Fruit fly (Drosophila melanogaster) whole organism, embryonic: Measurements from ENCODE around the gene CG3277.
A peak's percentile ranks its signal among the peaks of the same experiment; 100 is the strongest.

Experiments used
- BEAF-32 ChIP-seq: fragments of 200-800 bp; sonication (Bioruptor generic); optimal IDR thresholded peaks from 3 replicates; lab custom pipeline; 2017; ENCODE audit warnings: missing biosample characterization, missing genetic modification characterization, mild to moderate bottlenecking, moderate library complexity, missing genetic modification reagents
- Bgb ChIP-seq: fragments of 200-800 bp; sonication (Bioruptor generic); IDR thresholded peaks from 2 replicates; pipeline ENCODE4 v1.3.6; 2022; ENCODE audit warnings: missing biosample characterization, missing genetic modification characterization; ENCODE audit not compliant: partially characterized antibody
- CG10267 ChIP-seq: fragments of 200-800 bp; sonication (Bioruptor generic); optimal IDR thresholded peaks from 2 replicates; lab custom pipeline; 2018; ENCODE audit warnings: missing biosample characterization, mild to moderate bottlenecking, missing genetic modification characterization, moderate library complexity
- CG10565 ChIP-seq: fragments of 200-800 bp; sonication (Bioruptor generic); optimal IDR thresholded peaks from 3 replicates; lab custom pipeline; 2016; ENCODE audit warnings: missing biosample characterization, mild to moderate bottlenecking, missing genetic modification characterization
- CG10654 ChIP-seq: fragments of 200-800 bp; sonication (Bioruptor generic); optimal IDR thresholded peaks from 2 replicates; lab custom pipeline; 2016; ENCODE audit warnings: missing biosample characterization, missing genetic modification characterization
- CG10959 ChIP-seq: fragments of 200-800 bp; sonication (Bioruptor generic); IDR thresholded peaks from 2 replicates; pipeline ENCODE4 v1.3.6; 2022; ENCODE audit warnings: missing biosample characterization, missing genetic modification characterization
- CG11398 ChIP-seq: fragments of 200-800 bp; sonication (Bioruptor generic); optimal IDR thresholded peaks from 2 replicates; lab custom pipeline; 2016; ENCODE audit warnings: missing biosample characterization, missing genetic modification characterization
- CG13775 ChIP-seq: fragments of 200-800 bp; sonication (Bioruptor generic); optimal IDR thresholded peaks from 3 replicates; lab custom pipeline; 2017; ENCODE audit warnings: missing biosample characterization, mild to moderate bottlenecking, missing genetic modification characterization
- CG14050 ChIP-seq: fragments of 200-800 bp; sonication (Bioruptor generic); IDR thresholded peaks from 3 replicates; pipeline ENCODE4 v1.3.6; 2022; ENCODE audit warnings: missing biosample characterization, missing genetic modification characterization
- CG15011 ChIP-seq: fragments of 200-800 bp; sonication (Bioruptor generic); optimal IDR thresholded peaks from 3 replicates; lab custom pipeline; 2018; ENCODE audit warnings: missing biosample characterization, mild to moderate bottlenecking, missing genetic modification characterization
- CG15269 ChIP-seq: fragments of 200-800 bp; sonication (Bioruptor generic); optimal IDR thresholded peaks from 2 replicates; lab custom pipeline; 2018; ENCODE audit warnings: missing biosample characterization, mild to moderate bottlenecking, missing genetic modification characterization, moderate library complexity
- CG17568 ChIP-seq: fragments of 200-800 bp; sonication (Bioruptor generic); optimal IDR thresholded peaks from 2 replicates; lab custom pipeline; 2018; ENCODE audit warnings: missing biosample characterization, mild to moderate bottlenecking, missing genetic modification characterization, moderate library complexity
- CG30020 ChIP-seq: fragments of 200-800 bp; optimal IDR thresholded peaks from 2 replicates; lab custom pipeline; 2019; ENCODE audit warnings: missing biosample characterization, mild to moderate bottlenecking, missing genetic modification characterization, moderate library complexity
- CG3065 ChIP-seq: fragments of 200-800 bp; sonication (Bioruptor generic); optimal IDR thresholded peaks from 2 replicates; lab custom pipeline; 2016; ENCODE audit warnings: missing biosample characterization, missing genetic modification characterization
- CG32532 ChIP-seq: fragments of 200-800 bp; sonication (Bioruptor generic); IDR thresholded peaks from 2 replicates; pipeline ENCODE4 v1.3.6; 2022; ENCODE audit warnings: missing biosample characterization, missing genetic modification characterization
- CG4617 ChIP-seq: fragments of 200-800 bp; sonication (Bioruptor generic); optimal IDR thresholded peaks from 3 replicates; lab custom pipeline; 2016; ENCODE audit warnings: missing biosample characterization, missing genetic modification characterization, borderline replicate concordance
- CG4820 ChIP-seq: fragments of 200-800 bp; sonication (Bioruptor generic); optimal IDR thresholded peaks from 3 replicates; lab custom pipeline; 2016; ENCODE audit warnings: missing biosample characterization, missing genetic modification characterization
- CG4854 ChIP-seq: fragments of 200-800 bp; sonication (Bioruptor generic); optimal IDR thresholded peaks from 2 replicates; lab custom pipeline; 2016; ENCODE audit warnings: missing biosample characterization, missing genetic modification characterization, inconsistent platforms
- CG5180 ChIP-seq: fragments of 200-800 bp; sonication (Bioruptor generic); optimal IDR thresholded peaks from 3 replicates; lab custom pipeline; 2017; ENCODE audit warnings: missing biosample characterization, missing genetic modification characterization, mild to moderate bottlenecking, moderate library complexity, missing genetic modification reagents
- CG7745 ChIP-seq: fragments of 200-800 bp; sonication (Bioruptor generic); optimal IDR thresholded peaks from 2 replicates; lab custom pipeline; 2018; ENCODE audit warnings: missing biosample characterization, mild to moderate bottlenecking, missing genetic modification characterization, moderate library complexity
- Dip2 ChIP-seq: fragments of 200-800 bp; sonication (Bioruptor generic); IDR thresholded peaks from 2 replicates; pipeline ENCODE4 v1.3.6; 2022; ENCODE audit warnings: missing biosample characterization, missing genetic modification characterization
- Elba2 ChIP-seq: fragments of 200-800 bp; sonication (Bioruptor generic); optimal IDR thresholded peaks from 3 replicates; lab custom pipeline; 2016; ENCODE audit warnings: missing biosample characterization, missing genetic modification characterization
- HLH4C ChIP-seq: fragments of 200-800 bp; sonication (Bioruptor generic); IDR thresholded peaks from 3 replicates; pipeline ENCODE4 v1.3.6; 2022; ENCODE audit warnings: missing biosample characterization, missing genetic modification characterization; ENCODE audit not compliant: partially characterized antibody
- Hmr ChIP-seq: fragments of 200-800 bp; sonication (Bioruptor generic); optimal IDR thresholded peaks from 3 replicates; lab custom pipeline; 2017; ENCODE audit warnings: mild to moderate bottlenecking, missing biosample characterization, missing genetic modification reagents, missing genetic modification characterization
- Hsf ChIP-seq: fragments of 200-800 bp; sonication (Bioruptor generic); optimal IDR thresholded peaks from 3 replicates; lab custom pipeline; 2016; ENCODE audit warnings: missing biosample characterization, missing genetic modification characterization
- Kr ChIP-seq: fragments of 200-800 bp; sonication (Bioruptor generic); optimal IDR thresholded peaks from 2 replicates; lab custom pipeline; 2017; ENCODE audit warnings: missing biosample characterization, mild to moderate bottlenecking, missing genetic modification characterization
- Lhr ChIP-seq: fragments of 200-800 bp; sonication (Bioruptor generic); optimal IDR thresholded peaks from 3 replicates; lab custom pipeline; 2017; ENCODE audit warnings: mild to moderate bottlenecking, missing biosample characterization, missing genetic modification reagents, missing genetic modification characterization
- NC2β ChIP-seq: fragments of 200-800 bp; sonication (Bioruptor generic); optimal IDR thresholded peaks from 2 replicates; lab custom pipeline; 2016; ENCODE audit warnings: missing biosample characterization, missing genetic modification characterization
- Opbp ChIP-seq: fragments of 200-800 bp; sonication (Bioruptor generic); IDR thresholded peaks from 3 replicates; pipeline ENCODE4 v1.3.6; 2022; ENCODE audit warnings: missing biosample characterization, missing genetic modification characterization; ENCODE audit not compliant: partially characterized antibody
- Taf1 ChIP-seq: fragments of 200-800 bp; sonication (Bioruptor generic); IDR thresholded peaks from 2 replicates; pipeline ENCODE4 v1.3.6; 2022; ENCODE audit warnings: missing biosample characterization, missing genetic modification characterization
- Tbp ChIP-seq: fragments of >200 bp; optimal IDR thresholded peaks from 2 replicates; lab custom pipeline; 2018; ENCODE audit warnings: missing biosample characterization, missing genetic modification characterization
- ab ChIP-seq: fragments of 200-800 bp; sonication (Bioruptor generic); optimal IDR thresholded peaks from 2 replicates; lab custom pipeline; 2016; ENCODE audit warnings: missing biosample characterization, missing genetic modification characterization
- al ChIP-seq: fragments of 200-800 bp; sonication (Bioruptor generic); IDR thresholded peaks from 2 replicates; pipeline ENCODE4 v1.3.6; 2022; ENCODE audit warnings: missing biosample characterization, missing genetic modification characterization
- bowl ChIP-seq: fragments of 200-800 bp; sonication (Bioruptor generic); IDR thresholded peaks from 2 replicates; pipeline ENCODE4 v1.3.6; 2022; ENCODE audit warnings: missing biosample characterization, missing genetic modification characterization
- dan ChIP-seq: fragments of 200-800 bp; sonication (Bioruptor generic); IDR thresholded peaks from 2 replicates; pipeline ENCODE4 v1.3.6; 2022; ENCODE audit warnings: missing biosample characterization, missing genetic modification characterization
- dati ChIP-seq: fragments of 200-800 bp; sonication (Bioruptor generic); IDR thresholded peaks from 2 replicates; pipeline ENCODE4 v1.3.6; 2022; ENCODE audit warnings: missing biosample characterization, missing genetic modification characterization
- dm ChIP-seq: fragments of 200-800 bp; sonication (Bioruptor generic); optimal IDR thresholded peaks from 3 replicates; lab custom pipeline; 2016; ENCODE audit warnings: missing biosample characterization, missing genetic modification characterization
- eyg ChIP-seq: fragments of 200-800 bp; sonication (Bioruptor generic); optimal IDR thresholded peaks from 3 replicates; lab custom pipeline; 2016; ENCODE audit warnings: missing biosample characterization, missing genetic modification characterization
- fd96Cb ChIP-seq: fragments of 200-800 bp; sonication (Bioruptor generic); optimal IDR thresholded peaks from 2 replicates; lab custom pipeline; 2018; ENCODE audit warnings: missing biosample characterization, mild to moderate bottlenecking, missing genetic modification characterization, moderate library complexity
- gcm ChIP-seq: fragments of 200-800 bp; sonication (Bioruptor generic); optimal IDR thresholded peaks from 2 replicates; lab custom pipeline; 2019; ENCODE audit warnings: missing biosample characterization, mild to moderate bottlenecking, missing genetic modification characterization, moderate library complexity
- hth ChIP-seq: fragments of >200 bp; optimal IDR thresholded peaks from 2 replicates; lab custom pipeline; 2017; ENCODE audit warnings: inconsistent platforms
- klu ChIP-seq: fragments of 200-800 bp; sonication (Bioruptor generic); IDR thresholded peaks from 2 replicates; pipeline ENCODE4 v1.3.6; 2022; ENCODE audit warnings: missing biosample characterization, missing genetic modification characterization
- maf-S ChIP-seq: fragments of 200-800 bp; sonication (Bioruptor generic); optimal IDR thresholded peaks from 2 replicates; lab custom pipeline; 2016; ENCODE audit warnings: missing biosample characterization, missing genetic modification characterization
- mld ChIP-seq: fragments of 200-800 bp; sonication (Bioruptor generic); IDR thresholded peaks from 3 replicates; pipeline ENCODE4 v1.3.6; 2022; ENCODE audit warnings: missing biosample characterization, missing genetic modification characterization; ENCODE audit not compliant: partially characterized antibody
- oc ChIP-seq: fragments of 200-800 bp; sonication (Bioruptor generic); optimal IDR thresholded peaks from 2 replicates; lab custom pipeline; 2018; ENCODE audit warnings: missing biosample characterization, mild to moderate bottlenecking, missing genetic modification characterization, moderate library complexity
- sens ChIP-seq: fragments of 200-800 bp; sonication (Bioruptor generic); peaks from one replicate; lab custom pipeline; 2016; ENCODE audit warnings: missing biosample characterization, missing genetic modification characterization
- tna ChIP-seq: fragments of 200-800 bp; sonication (Bioruptor generic); IDR thresholded peaks from 2 replicates; pipeline ENCODE4 v1.3.6; 2022; ENCODE audit warnings: missing biosample characterization, missing genetic modification characterization; ENCODE audit not compliant: partially characterized antibody
- zfh2 ChIP-seq: fragments of 200-800 bp; sonication (Bioruptor generic); optimal IDR thresholded peaks from 2 replicates; lab custom pipeline; 2016; ENCODE audit warnings: missing biosample characterization, missing genetic modification characterization

Gene CG3277

dm6 chr2L:3302958-3303842 lies 700 bp upstream of the CG3277 start, which contains the start of gene CG9663 (continued):
- 0 out of 3 replicates have a peak, but pooled peaks have one; percentile 44 for TF ChIP-seq Opbp
- no peak for TF ChIP-seq CG4820 (GFP tag; lab: Kevin White, UChicago)
- no peak for TF ChIP-seq CG15269 (tag; lab: Kevin White, UChicago)
- TF ChIP-seq sens, result peak; percentile 19
- peak; percentile 53 for TF ChIP-seq gcm (GFP tag; lab: Kevin White, UChicago)
- no peak for TF ChIP-seq CG15011
- no peak for TF ChIP-seq dm (GFP tag; lab: Kevin White, UChicago)
- no peak for TF ChIP-seq dati (GFP tag; lab: Robert Waterston, UW)
- peak; percentile 57 for TF ChIP-seq Lhr (GFP tag; lab: Kevin White, UChicago)
- TF ChIP-seq NC2β (GFP tag; lab: Kevin White, UChicago), result peak; percentile 12
- peak; percentile 53 for TF ChIP-seq BEAF-32 (GFP tag; lab: Kevin White, UChicago)
- 0 out of 2 replicates have a peak, but pooled peaks have one; percentile 30 for TF ChIP-seq Taf1 (GFP tag; lab: Robert Waterston, UW)
- no peak for TF ChIP-seq hth
- peak; percentile 40; the same call in 1 of the 2 replicates for TF ChIP-seq bowl (GFP tag; lab: Robert Waterston, UW)
- TF ChIP-seq CG30020 (tag; lab: Kevin White, UChicago), result no peak
- no peak for TF ChIP-seq fd96Cb (tag; lab: Kevin White, UChicago)
- no peak for TF ChIP-seq CG3065 (GFP tag; lab: Kevin White, UChicago)
- TF ChIP-seq Bgb (GFP tag; lab: Robert Waterston, UW), result no peak
- TF ChIP-seq CG13775 (GFP tag; lab: Kevin White, UChicago), result peak; percentile 1
- no peak for TF ChIP-seq Tbp (GFP tag; lab: Kevin White, UChicago)
- no peak for TF ChIP-seq Hmr (GFP tag; lab: Kevin White, UChicago)
- TF ChIP-seq maf-S (GFP tag; lab: Kevin White, UChicago), result no peak
- no peak for TF ChIP-seq CG4617
- 0 out of 3 replicates have a peak, but pooled peaks have one; percentile 9 for TF ChIP-seq CG14050 (GFP tag; lab: Robert Waterston, UW)
- no peak for TF ChIP-seq dan (GFP tag; lab: Robert Waterston, UW)
- TF ChIP-seq CG10959 (GFP tag; lab: Robert Waterston, UW), result 0 out of 2 replicates have a peak, but pooled peaks have one; percentile 14
- peak; percentile 57 for TF ChIP-seq CG10267 (tag; lab: Kevin White, UChicago)
- TF ChIP-seq CG11398 (GFP tag; lab: Kevin White, UChicago), result no peak
- no peak for TF ChIP-seq CG5180 (GFP tag; lab: Kevin White, UChicago)
- TF ChIP-seq Hsf (GFP tag; lab: Kevin White, UChicago), result no peak
- peak; percentile 24 for TF ChIP-seq zfh2 (GFP tag; lab: Kevin White, UChicago)
- no peak; the same call in 1 of the 2 replicates for TF ChIP-seq klu (GFP tag; lab: Robert Waterston, UW)
- TF ChIP-seq HLH4C (GFP tag; lab: Robert Waterston, UW), result peak; percentile 39; the same call in 1 of the 3 replicates
- TF ChIP-seq ab (GFP tag; lab: Kevin White, UChicago), result peak; percentile 25
- peak; percentile 66 for TF ChIP-seq Elba2 (GFP tag; lab: Kevin White, UChicago)
- TF ChIP-seq CG17568, result no peak
- peak; percentile 8 for TF ChIP-seq Kr (GFP tag; lab: Kevin White, UChicago)
- no peak for TF ChIP-seq CG10654 (GFP tag; lab: Kevin White, UChicago)
- peak; percentile 31 for TF ChIP-seq oc (tag; lab: Kevin White, UChicago)
- no peak for TF ChIP-seq tna (GFP tag; lab: Robert Waterston, UW)
- no peak for TF ChIP-seq CG4854 (GFP tag; lab: Kevin White, UChicago)
- TF ChIP-seq CG32532 (GFP tag; lab: Robert Waterston, UW), result 0 out of 2 replicates have a peak, but pooled peaks have one; percentile 46
- TF ChIP-seq mld (GFP tag; lab: Robert Waterston, UW), result no peak
- TF ChIP-seq CG10565 (GFP tag; lab: Kevin White, UChicago), result no peak
- no peak for TF ChIP-seq eyg
- TF ChIP-seq Dip2 (GFP tag; lab: Robert Waterston, UW), result no peak
- TF ChIP-seq al (GFP tag; lab: Robert Waterston, UW), result no peak
- peak; percentile 11 for TF ChIP-seq CG7745 (tag; lab: Kevin White, UChicago)
